Fruit fly (Drosophila melanogaster) whole organism, embryonic: ENCODE measurements around the gene CG11698.

Experiments
- Aef1 ChIP-seq: fragments of 200-800 bp; sonication (Bioruptor generic); IDR thresholded peaks from 3 replicates; pipeline ENCODE4 v1.3.6; 2022; ENCODE audit warnings: missing biosample characterization, missing genetic modification characterization
- Asciz ChIP-seq: fragments of 200-800 bp; sonication (Bioruptor generic); optimal IDR thresholded peaks from 2 replicates; lab custom pipeline; 2017; ENCODE audit warnings: missing biosample characterization, mild to moderate bottlenecking, missing genetic modification characterization, missing genetic modification reagents
- CG12071 ChIP-seq: fragments of 200-800 bp; sonication (Bioruptor generic); optimal IDR thresholded peaks from 3 replicates; lab custom pipeline; 2018; ENCODE audit warnings: missing biosample characterization, mild to moderate bottlenecking, missing genetic modification characterization
- CG12236 ChIP-seq: fragments of 200-800 bp; sonication (Bioruptor generic); optimal IDR thresholded peaks from 2 replicates; lab custom pipeline; 2016; ENCODE audit warnings: missing biosample characterization, missing genetic modification characterization
- CG13123 ChIP-seq: fragments of 200-800 bp; sonication (Bioruptor generic); optimal IDR thresholded peaks from 2 replicates; lab custom pipeline; 2016; ENCODE audit warnings: missing biosample characterization, missing genetic modification characterization
- CG1647 ChIP-seq: fragments of 200-800 bp; sonication (Bioruptor generic); optimal IDR thresholded peaks from 3 replicates; lab custom pipeline; 2016; ENCODE audit warnings: missing biosample characterization, missing genetic modification characterization
- CG1832 ChIP-seq: fragments of 200-800 bp; sonication (Bioruptor generic); optimal IDR thresholded peaks from 2 replicates; lab custom pipeline; 2017; ENCODE audit warnings: missing biosample characterization, mild to moderate bottlenecking, missing genetic modification characterization, inconsistent platforms
- CG2129 ChIP-seq: fragments of 200-800 bp; sonication (Bioruptor generic); IDR thresholded peaks from 2 replicates; pipeline ENCODE4 v1.3.6; 2022; ENCODE audit warnings: missing biosample characterization, missing genetic modification characterization; ENCODE audit not compliant: partially characterized antibody
- CG2678 ChIP-seq: fragments of 200-800 bp; sonication (Bioruptor generic); optimal IDR thresholded peaks from 3 replicates; lab custom pipeline; 2019; ENCODE audit warnings: missing biosample characterization, mild to moderate bottlenecking, missing genetic modification characterization, moderate library complexity
- CG31441 ChIP-seq: fragments of 200-800 bp; sonication (Bioruptor generic); IDR thresholded peaks from 2 replicates; pipeline ENCODE4 v1.3.6; 2022; ENCODE audit warnings: missing biosample characterization, missing genetic modification characterization
- CG32532 ChIP-seq: fragments of 200-800 bp; sonication (Bioruptor generic); IDR thresholded peaks from 2 replicates; pipeline ENCODE4 v1.3.6; 2022; ENCODE audit warnings: missing biosample characterization, missing genetic modification characterization
- CG5180 ChIP-seq: fragments of 200-800 bp; sonication (Bioruptor generic); optimal IDR thresholded peaks from 3 replicates; lab custom pipeline; 2017; ENCODE audit warnings: missing biosample characterization, missing genetic modification characterization, mild to moderate bottlenecking, moderate library complexity, missing genetic modification reagents
- CG6175 ChIP-seq: fragments of 200-800 bp; sonication (Bioruptor generic); IDR thresholded peaks from 3 replicates; pipeline ENCODE4 v1.3.6; 2022; ENCODE audit warnings: missing biosample characterization, missing genetic modification characterization
- CG6654 ChIP-seq: fragments of 200-800 bp; sonication (Bioruptor generic); optimal IDR thresholded peaks from 2 replicates; lab custom pipeline; 2017; ENCODE audit warnings: missing biosample characterization, mild to moderate bottlenecking, missing genetic modification characterization
- CG6854 ChIP-seq: fragments of 200-800 bp; sonication (Bioruptor generic); optimal IDR thresholded peaks from 3 replicates; lab custom pipeline; 2017; ENCODE audit warnings: missing biosample characterization, mild to moderate bottlenecking, missing genetic modification characterization
- CG7357 ChIP-seq: fragments of 200-800 bp; sonication (Bioruptor generic); IDR thresholded peaks from 3 replicates; pipeline ENCODE4 v1.3.6; 2022; ENCODE audit warnings: missing biosample characterization, missing genetic modification characterization
- CG8765 ChIP-seq: fragments of 200-800 bp; sonication (Bioruptor generic); IDR thresholded peaks from 2 replicates; pipeline ENCODE4 v1.3.6; 2022; ENCODE audit warnings: missing biosample characterization, missing genetic modification characterization
- Camta ChIP-seq: fragments of 200-800 bp; sonication (Bioruptor generic); optimal IDR thresholded peaks from 2 replicates; lab custom pipeline; 2016; ENCODE audit warnings: missing biosample characterization, missing genetic modification characterization
- Dref ChIP-seq: fragments of 200-800 bp; sonication (Bioruptor generic); IDR thresholded peaks from 2 replicates; pipeline ENCODE4 v1.3.6; 2022; ENCODE audit warnings: missing biosample characterization, missing genetic modification characterization
- Ets65A ChIP-seq: fragments of 200-800 bp; sonication (Bioruptor generic); peaks from one replicate; lab custom pipeline; 2016; ENCODE audit warnings: missing biosample characterization, missing genetic modification characterization
- Hey ChIP-seq: fragments of 200-800 bp; sonication (Bioruptor generic); optimal IDR thresholded peaks from 3 replicates; lab custom pipeline; 2018; ENCODE audit warnings: missing biosample characterization, mild to moderate bottlenecking, missing genetic modification characterization
- Hmx ChIP-seq: fragments of 200-800 bp; sonication (Bioruptor generic); optimal IDR thresholded peaks from 2 replicates; lab custom pipeline; 2016; ENCODE audit warnings: missing biosample characterization, missing genetic modification characterization
- Mes4 ChIP-seq: fragments of 200-800 bp; sonication (Bioruptor generic); optimal IDR thresholded peaks from 2 replicates; lab custom pipeline; 2016; ENCODE audit warnings: missing biosample characterization, missing genetic modification characterization
- Nf-YA ChIP-seq: fragments of 200-800 bp; sonication (Bioruptor generic); IDR thresholded peaks from 2 replicates; pipeline ENCODE4 v1.3.6; 2022; ENCODE audit warnings: missing biosample characterization, missing genetic modification characterization
- Pdp1 ChIP-seq, 2 experiments: fragments of 200-800 bp; sonication (Bioruptor generic); optimal IDR thresholded peaks; 3 replicates each; lab custom pipeline; 2016; ENCODE audit warnings: missing biosample characterization in 2 of 2, missing genetic modification characterization in 2 of 2, mild to moderate bottlenecking in 1 of 2, moderate library complexity in 1 of 2
- Taf1 ChIP-seq: fragments of 200-800 bp; sonication (Bioruptor generic); IDR thresholded peaks from 2 replicates; pipeline ENCODE4 v1.3.6; 2022; ENCODE audit warnings: missing biosample characterization, missing genetic modification characterization
- aop ChIP-seq: fragments of 200-800 bp; sonication (Bioruptor generic); IDR thresholded peaks from 2 replicates; pipeline ENCODE4 v1.3.6; 2022; ENCODE audit warnings: missing biosample characterization, missing genetic modification characterization
- cas ChIP-seq: fragments of 200-800 bp; sonication (Bioruptor generic); IDR thresholded peaks from 2 replicates; pipeline ENCODE4 v1.3.6; 2022; ENCODE audit warnings: missing biosample characterization, missing genetic modification characterization
- caup ChIP-seq: fragments of 200-800 bp; sonication (Bioruptor generic); optimal IDR thresholded peaks from 3 replicates; lab custom pipeline; 2017; ENCODE audit warnings: missing biosample characterization, mild to moderate bottlenecking, missing genetic modification characterization, moderate library complexity; ENCODE audit not compliant: severe bottlenecking
- chif ChIP-seq, 2 experiments: fragments of 200-800 bp; sonication (Bioruptor generic); optimal IDR thresholded peaks; 3 replicates each; lab custom pipeline; 2016; ENCODE audit warnings: missing biosample characterization in 2 of 2, missing genetic modification characterization in 2 of 2
- crc ChIP-seq: fragments of 200-800 bp; sonication (Bioruptor generic); optimal IDR thresholded peaks from 2 replicates; lab custom pipeline; 2016; ENCODE audit warnings: missing biosample characterization, missing genetic modification characterization
- dimm ChIP-seq: fragments of 200-800 bp; sonication (Bioruptor generic); IDR thresholded peaks from 2 replicates; pipeline ENCODE4 v1.3.6; 2022; ENCODE audit warnings: missing biosample characterization, missing genetic modification characterization
- exex ChIP-seq: fragments of 200-800 bp; sonication (Bioruptor generic); optimal IDR thresholded peaks from 4 replicates; lab custom pipeline; 2018; ENCODE audit warnings: missing biosample characterization, mild to moderate bottlenecking, missing genetic modification characterization, moderate library complexity
- fd64A ChIP-seq: fragments of 200-800 bp; sonication (Bioruptor generic); optimal IDR thresholded peaks from 3 replicates; lab custom pipeline; 2018; ENCODE audit warnings: missing biosample characterization, mild to moderate bottlenecking, missing genetic modification characterization
- fd96Cb ChIP-seq: fragments of 200-800 bp; sonication (Bioruptor generic); optimal IDR thresholded peaks from 2 replicates; lab custom pipeline; 2018; ENCODE audit warnings: missing biosample characterization, mild to moderate bottlenecking, missing genetic modification characterization, moderate library complexity
- gem ChIP-seq: fragments of 200-800 bp; sonication (Bioruptor generic); optimal IDR thresholded peaks from 2 replicates; lab custom pipeline; 2019; ENCODE audit warnings: missing biosample characterization, mild to moderate bottlenecking, missing genetic modification characterization, moderate library complexity
- jing ChIP-seq: fragments of 200-800 bp; sonication (Bioruptor generic); optimal IDR thresholded peaks from 2 replicates; lab custom pipeline; 2018; ENCODE audit warnings: missing biosample characterization, mild to moderate bottlenecking, missing genetic modification characterization
- klu ChIP-seq: fragments of 200-800 bp; sonication (Bioruptor generic); IDR thresholded peaks from 2 replicates; pipeline ENCODE4 v1.3.6; 2022; ENCODE audit warnings: missing biosample characterization, missing genetic modification characterization
- prd ChIP-seq, 3 experiments: fragments of >200 bp in 2 of 3; fragments of 200-800 bp in 1 of 3; sonication (Bioruptor generic) in 1 of 3; optimal IDR thresholded peaks in 2 of 3; IDR thresholded peaks in 1 of 3; 2 replicates in 2 of 3; 3 replicates in 1 of 3; pipeline versions ENCODE4 v1.3.6 to Lab custom; 2017 to 2022; ENCODE audit warnings: missing biosample characterization in 1 of 3, missing genetic modification characterization in 1 of 3
- sisA ChIP-seq: fragments of 200-800 bp; sonication (Bioruptor generic); IDR thresholded peaks from 2 replicates; pipeline ENCODE4 v1.3.6; 2022; ENCODE audit warnings: missing biosample characterization, missing genetic modification characterization

CG11698 gene

DNA sequence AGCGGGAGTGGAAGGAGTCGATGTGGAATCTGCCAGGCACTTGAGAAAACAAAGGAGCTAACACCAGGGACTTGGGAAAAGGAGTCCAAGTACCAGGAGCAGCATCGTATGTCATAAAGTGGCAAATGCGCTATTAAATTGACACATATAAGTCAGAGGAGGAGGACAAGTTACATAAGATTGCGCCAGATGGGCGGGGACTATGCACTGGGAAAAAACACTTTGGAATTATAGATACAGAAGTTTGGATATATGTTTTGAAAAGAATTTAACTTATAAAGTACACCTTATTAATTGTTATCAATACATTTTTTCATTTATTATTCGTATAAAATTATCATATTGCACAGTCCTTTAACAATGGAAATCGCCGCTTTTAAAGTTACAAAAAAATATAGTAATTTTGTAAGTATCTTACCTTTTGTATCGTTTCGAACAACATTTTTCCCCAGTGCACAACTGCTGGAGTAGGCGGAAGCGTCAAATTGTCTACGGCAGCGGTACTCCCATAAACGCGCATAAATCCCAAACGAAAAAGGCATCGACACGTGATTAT, 24.1 kb downstream of the CG11698 start (continued):
- TF ChIP-seq Ets65A (GFP tag; lab: Kevin White, UChicago) = peak; percentile 9
- no peak for TF ChIP-seq chif (GFP tag; optimal IDR thresholded peaks at IDR 0.05; lab: Kevin White, UChicago)
- no peak for TF ChIP-seq Mes4 (GFP tag; lab: Kevin White, UChicago)
- TF ChIP-seq Camta (GFP tag; lab: Kevin White, UChicago) = no peak
- no peak for TF ChIP-seq prd (optimal IDR thresholded peaks at IDR 0.05; lab: Kevin White, UChicago)
- 0 out of 3 replicates have a peak, but pooled peaks have one; percentile 19 for TF ChIP-seq prd (GFP tag; IDR thresholded peaks at IDR 0.05; lab: Robert Waterston, UW)
- TF ChIP-seq jing (GFP tag; lab: Kevin White, UChicago) = no peak
- no peak for TF ChIP-seq klu (GFP tag; lab: Robert Waterston, UW)
- no peak for TF ChIP-seq CG5180 (GFP tag; lab: Kevin White, UChicago)
- no peak for TF ChIP-seq Taf1 (GFP tag; lab: Robert Waterston, UW)
- TF ChIP-seq Dref (GFP tag; lab: Robert Waterston, UW) = no peak
- TF ChIP-seq CG6854 (GFP tag; lab: Kevin White, UChicago) = no peak
- TF ChIP-seq CG7357 (GFP tag; lab: Robert Waterston, UW) = no peak
- no peak for TF ChIP-seq CG1647 (GFP tag; lab: Kevin White, UChicago)
- TF ChIP-seq fd96Cb (tag; lab: Kevin White, UChicago) = peak; percentile 2
- TF ChIP-seq crc (GFP tag; lab: Kevin White, UChicago) = no peak
- no peak for TF ChIP-seq caup
- TF ChIP-seq CG12071 (GFP tag; lab: Kevin White, UChicago) = no peak
- no peak for TF ChIP-seq gem (tag; lab: Kevin White, UChicago)
- TF ChIP-seq CG8765 (GFP tag; lab: Robert Waterston, UW) = no peak
- TF ChIP-seq exex (tag; lab: Kevin White, UChicago) = no peak
- no peak for TF ChIP-seq CG13123
- TF ChIP-seq Hey (tag; lab: Kevin White, UChicago) = no peak
- no peak for TF ChIP-seq CG6654
- no peak for TF ChIP-seq Hmx (GFP tag; lab: Kevin White, UChicago)
- no peak for TF ChIP-seq CG6175 (GFP tag; lab: Robert Waterston, UW)
- no peak for TF ChIP-seq sisA (GFP tag; lab: Robert Waterston, UW)
- TF ChIP-seq Aef1 (GFP tag; lab: Robert Waterston, UW) = no peak
- no peak for TF ChIP-seq dimm (GFP tag; lab: Robert Waterston, UW)
- peak in 1 of 2 experiments; percentile 51 for TF ChIP-seq Pdp1 (GFP tag; optimal IDR thresholded peaks at IDR 0.05; lab: Kevin White, UChicago)
- TF ChIP-seq CG32532 (GFP tag; lab: Robert Waterston, UW) = no peak
- TF ChIP-seq CG12236 = no peak
- no peak for TF ChIP-seq CG2129 (GFP tag; lab: Robert Waterston, UW)
- TF ChIP-seq Asciz = no peak
- TF ChIP-seq CG1832 (GFP tag; lab: Kevin White, UChicago) = no peak
- TF ChIP-seq aop (GFP tag; lab: Robert Waterston, UW) = no peak
- TF ChIP-seq Nf-YA = no peak
- TF ChIP-seq fd64A (GFP tag; lab: Kevin White, UChicago) = no peak
- TF ChIP-seq cas (GFP tag; lab: Robert Waterston, UW) = no peak
- no peak for TF ChIP-seq CG2678 (tag; lab: Kevin White, UChicago)
- 0 out of 2 replicates have a peak, but pooled peaks have one; percentile 26 for TF ChIP-seq CG31441
